Worm (Caenorhabditis elegans) whole organism, early embryonic: Measurements from ENCODE around the gene C08F11.1.

Experiments used
- B0310.2 ChIP-seq: sonication (generic microtip); optimal IDR thresholded peaks from 2 replicates; lab custom pipeline; 2016; ENCODE audit warnings: mild to moderate bottlenecking, missing genetic modification characterization, missing compliant biosample characterization
- F13C5.2 ChIP-seq: sonication (generic microtip); optimal IDR thresholded peaks from 2 replicates; lab custom pipeline; 2017; ENCODE audit warnings: mild to moderate bottlenecking, missing genetic modification characterization, inconsistent platforms, missing compliant biosample characterization
- aly-1 ChIP-seq: sonication (generic microtip); optimal IDR thresholded peaks from 2 replicates; lab custom pipeline; 2016; ENCODE audit warnings: missing genetic modification characterization, missing compliant biosample characterization
- ama-1 ChIP-seq: fragments of 150-350 bp; optimal IDR thresholded peaks from 2 replicates; lab custom pipeline; 2014
- ceh-13 ChIP-seq: fragments of 200-800 bp; sonication (Bioruptor generic); optimal IDR thresholded peaks from 2 replicates; lab custom pipeline; 2018; ENCODE audit warnings: mild to moderate bottlenecking, missing genetic modification characterization, missing compliant biosample characterization
- ceh-36 ChIP-seq: sonication (generic microtip); optimal IDR thresholded peaks from 2 replicates; lab custom pipeline; 2016; ENCODE audit warnings: missing genetic modification characterization, inconsistent platforms, missing compliant biosample characterization
- ets-7 ChIP-seq: sonication (generic microtip); optimal IDR thresholded peaks from 2 replicates; lab custom pipeline; 2016; ENCODE audit warnings: missing genotype, missing genetic modification characterization, missing compliant biosample characterization
- flt-1 ChIP-seq: fragments of 200-800 bp; sonication (Bioruptor generic); IDR thresholded peaks from 2 replicates; pipeline ENCODE4 v1.3.6; 2022; ENCODE audit warnings: missing genetic modification characterization, missing compliant biosample characterization
- hmg-4 ChIP-seq: fragments of 200-800 bp; sonication (Bioruptor generic); optimal IDR thresholded peaks from 2 replicates; lab custom pipeline; 2018; ENCODE audit warnings: mild to moderate bottlenecking, missing genetic modification characterization, missing compliant biosample characterization
- hnd-1 ChIP-seq: sonication (generic microtip); optimal IDR thresholded peaks from 2 replicates; lab custom pipeline; 2016; ENCODE audit warnings: missing genetic modification characterization, missing compliant biosample characterization
- pes-1 ChIP-seq: fragments of 200-800 bp; sonication (Bioruptor generic); IDR thresholded peaks from 2 replicates; pipeline ENCODE4 v1.3.6; 2022; ENCODE audit warnings: missing genetic modification reagents, missing genetic modification characterization, missing compliant biosample characterization
- scrt-1 ChIP-seq: fragments of 200-800 bp; sonication (Bioruptor generic); IDR thresholded peaks from 2 replicates; pipeline ENCODE4 v1.3.6; 2022; ENCODE audit warnings: missing genetic modification characterization, missing compliant biosample characterization
- sea-1 ChIP-seq: fragments of 200-800 bp; sonication (Bioruptor generic); conservative IDR thresholded peaks from 2 replicates; pipeline ENCODE4 v1.3.6; 2022; ENCODE audit warnings: missing genetic modification characterization, missing compliant biosample characterization
- tbx-37 ChIP-seq: fragments of 200-800 bp; sonication (Bioruptor generic); conservative IDR thresholded peaks from 2 replicates; pipeline ENCODE4 v1.3.6; 2022; ENCODE audit warnings: missing genetic modification reagents, missing genetic modification characterization, missing compliant biosample characterization

- TF ChIP-seq ceh-13 (no peak), ama-1 (lab: Kevin White, UChicago) (no peak), ets-7 (tag; lab: Kevin White, UChicago) (no peak), F13C5.2 (tag; lab: Kevin White, UChicago) (no peak), sea-1 (GFP tag; lab: Robert Waterston, UW) (no peak), scrt-1 (no peak), aly-1 (tag; lab: Kevin White, UChicago) (no peak), hnd-1 (tag; lab: Kevin White, UChicago) (no peak), tbx-37 (GFP tag; lab: Robert Waterston, UW) (no peak), pes-1 (no peak), B0310.2 (tag; lab: Kevin White, UChicago) (no peak), hmg-4 (no peak), ceh-36 (tag; lab: Kevin White, UChicago) (no peak), flt-1 (no peak)
Measured at ce11 chrIV:13584646-13585045, 39.0 kb upstream of the C08F11.1 start, which contains the start of gene sru-11.
